Worm (Caenorhabditis elegans) whole organism, mixed stage, embryonic: ENCODE measurements around the gene ptp-4A2.

Experiments
- M03D4.4 ChIP-seq: sonication (generic microtip); optimal IDR thresholded peaks from 2 replicates; lab custom pipeline; 2017; ENCODE audit warnings: mild to moderate bottlenecking, missing genetic modification characterization, missing compliant biosample characterization
- ceh-43 ChIP-seq: fragments of 200-800 bp; sonication (Bioruptor generic); optimal IDR thresholded peaks from 2 replicates; lab custom pipeline; 2018; ENCODE audit warnings: mild to moderate bottlenecking, missing genetic modification characterization, moderate library complexity, missing compliant biosample characterization
- lin-13 ChIP-seq: fragments of 150-350 bp; optimal IDR thresholded peaks from 2 replicates; lab custom pipeline; 2014; ENCODE audit warnings: missing biosample characterization, missing genetic modification characterization
- lsy-2 ChIP-seq: fragments of 150-350 bp; optimal IDR thresholded peaks from 2 replicates; lab custom pipeline; 2014; ENCODE audit warnings: missing biosample characterization, missing genetic modification characterization
- nhr-12 ChIP-seq: fragments of 150-350 bp; optimal IDR thresholded peaks from 2 replicates; lab custom pipeline; 2014; ENCODE audit warnings: missing biosample characterization, missing genetic modification characterization
- nhr-28 ChIP-seq: fragments of 150-350 bp; optimal IDR thresholded peaks from 2 replicates; lab custom pipeline; 2014; ENCODE audit warnings: missing biosample characterization, missing genetic modification characterization
- snpc-4 ChIP-seq: fragments of 150-350 bp; optimal IDR thresholded peaks from 2 replicates; lab custom pipeline; 2014; ENCODE audit warnings: missing biosample characterization, missing genetic modification characterization

DNA sequence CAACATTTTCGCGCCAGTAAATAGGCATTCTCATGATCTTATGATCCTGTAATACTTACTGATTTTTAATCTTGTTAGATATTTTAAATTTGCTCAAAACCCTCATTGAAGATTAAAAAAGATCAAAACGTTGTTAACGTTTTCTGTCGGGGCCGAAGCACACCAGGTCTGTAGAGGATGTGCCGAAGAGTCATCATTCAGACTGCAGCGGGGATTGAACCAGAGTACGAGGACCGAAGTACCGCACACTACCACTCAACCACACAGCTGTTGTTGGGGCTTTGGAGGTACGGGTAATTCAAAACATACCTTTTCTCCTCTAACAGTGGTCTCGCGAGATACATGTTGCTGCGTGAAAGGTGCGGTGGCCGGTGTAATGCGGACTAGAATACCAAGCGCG lies 28.8 kb downstream of the ptp-4A2 start:
- TF ChIP-seq snpc-4: no peak
- peak; percentile 73 for TF ChIP-seq ceh-43 (GFP tag; lab: Kevin White, UChicago)
- peak; percentile 37 for TF ChIP-seq lin-13 (tag; lab: Kevin White, UChicago)
- TF ChIP-seq nhr-28 (tag; lab: Kevin White, UChicago): no peak
- TF ChIP-seq nhr-12 (tag; lab: Kevin White, UChicago): no peak
- peak; percentile 82 for TF ChIP-seq M03D4.4 (tag; lab: Kevin White, UChicago)
- TF ChIP-seq lsy-2 (tag; lab: Kevin White, UChicago): no peak
